Worm (Caenorhabditis elegans): ENCODE results near the gene C23F12.4.

DNA sequence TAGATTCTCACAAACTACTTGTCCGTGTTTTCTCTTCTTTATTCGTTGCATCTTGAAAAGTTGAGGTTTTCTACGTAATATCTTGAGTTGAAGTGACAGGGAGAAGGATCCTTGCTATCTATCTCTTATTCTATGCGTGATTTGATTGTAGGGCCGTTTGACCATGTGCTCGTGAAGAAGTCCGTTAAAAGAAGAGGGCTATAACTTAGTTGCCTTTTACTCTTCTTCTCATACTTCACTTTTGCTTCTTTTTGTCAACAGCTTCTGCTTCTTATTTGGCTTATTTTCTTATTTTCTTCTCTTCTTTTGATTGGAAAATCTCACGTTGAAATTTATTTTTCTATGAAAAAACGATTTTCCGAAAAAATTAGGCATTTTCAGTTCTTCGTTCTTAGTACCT lies 13.4 kb upstream of the C23F12.4 start:
- TF ChIP-seq dao-5 (tag; optimal IDR thresholded peaks at IDR 0.05): no peak
- no peak for TF ChIP-seq him-1 (tag; optimal IDR thresholded peaks at IDR 0.05)
- no peak for TF ChIP-seq W03F9.2 (tag; optimal IDR thresholded peaks at IDR 0.05)

Data from whole organism, L4/young adult.